Fruit fly (Drosophila melanogaster): ENCODE measurements around the gene CG13970.

- TF ChIP-seq CG8478 (optimal IDR thresholded peaks at IDR 0.05) (no peak), CTCF (optimal IDR thresholded peaks at IDR 0.05) (peak; percentile 72 to 80)
These were observed 2.6 kb upstream of the CG13970 start for dm6 chr2L:20106595-20106994.
